Fruit fly (Drosophila melanogaster) whole organism, embryonic: ENCODE measurements around the gene Ilp5.
A peak's percentile ranks its signal among the peaks of the same experiment; 100 is the strongest.

Source experiments
- Abd-B ChIP-seq: fragments of 200-800 bp; sonication (Bioruptor generic); optimal IDR thresholded peaks from 2 replicates; lab custom pipeline; 2018; ENCODE audit warnings: missing biosample characterization, mild to moderate bottlenecking, missing genetic modification characterization, moderate library complexity
- CG10462 ChIP-seq: fragments of 200-800 bp; sonication (Bioruptor generic); optimal IDR thresholded peaks from 2 replicates; lab custom pipeline; 2016; ENCODE audit warnings: missing biosample characterization, missing genetic modification characterization
- CG10543 ChIP-seq: fragments of 200-800 bp; sonication (Bioruptor generic); optimal IDR thresholded peaks from 3 replicates; lab custom pipeline; 2017; ENCODE audit warnings: missing biosample characterization, mild to moderate bottlenecking, missing genetic modification characterization, moderate library complexity
- CG11085 ChIP-seq: fragments of 200-800 bp; sonication (Bioruptor generic); IDR thresholded peaks from 2 replicates; pipeline ENCODE4 v1.3.6; 2022; ENCODE audit warnings: missing biosample characterization, missing genetic modification characterization
- CG13287 ChIP-seq: fragments of 200-800 bp; sonication (Bioruptor generic); IDR thresholded peaks from 2 replicates; pipeline ENCODE4 v1.3.6; 2022; ENCODE audit warnings: missing biosample characterization, missing genetic modification characterization; ENCODE audit not compliant: partially characterized antibody
- CG1647 ChIP-seq: fragments of 200-800 bp; sonication (Bioruptor generic); optimal IDR thresholded peaks from 3 replicates; lab custom pipeline; 2016; ENCODE audit warnings: missing biosample characterization, missing genetic modification characterization
- CG16779 ChIP-seq: fragments of 200-800 bp; sonication (Bioruptor generic); IDR thresholded peaks from 2 replicates; pipeline ENCODE4 v1.3.6; 2022; ENCODE audit warnings: missing biosample characterization, missing genetic modification characterization
- CG17328 ChIP-seq: fragments of 200-800 bp; sonication (Bioruptor generic); IDR thresholded peaks from 2 replicates; pipeline ENCODE4 v1.3.6; 2022; ENCODE audit warnings: missing biosample characterization, missing genetic modification characterization
- CG18011 ChIP-seq: fragments of 200-800 bp; sonication (Bioruptor generic); optimal IDR thresholded peaks from 2 replicates; lab custom pipeline; 2017; ENCODE audit warnings: missing biosample characterization, missing genetic modification characterization, mild to moderate bottlenecking, moderate library complexity, missing genotype
- CG18476 ChIP-seq: fragments of 200-800 bp; sonication (Bioruptor generic); optimal IDR thresholded peaks from 2 replicates; lab custom pipeline; 2016; ENCODE audit warnings: missing biosample characterization, mild to moderate bottlenecking, missing genetic modification characterization
- CG18764 ChIP-seq: fragments of 200-800 bp; sonication (Bioruptor generic); optimal IDR thresholded peaks from 3 replicates; lab custom pipeline; 2016; ENCODE audit warnings: missing biosample characterization, missing genetic modification characterization
- CG2116 ChIP-seq: fragments of 200-800 bp; sonication (Bioruptor generic); optimal IDR thresholded peaks from 3 replicates; lab custom pipeline; 2018; ENCODE audit warnings: missing biosample characterization, mild to moderate bottlenecking, missing genetic modification characterization
- CG33557 ChIP-seq: fragments of 200-800 bp; sonication (Bioruptor generic); optimal IDR thresholded peaks from 2 replicates; lab custom pipeline; 2019; ENCODE audit warnings: missing biosample characterization, mild to moderate bottlenecking, missing genetic modification characterization, moderate library complexity
- CG34376 ChIP-seq: fragments of 200-800 bp; sonication (Bioruptor generic); optimal IDR thresholded peaks from 2 replicates; lab custom pipeline; 2018; ENCODE audit warnings: missing biosample characterization, mild to moderate bottlenecking, missing genetic modification characterization
- CG4360 ChIP-seq: fragments of 200-800 bp; sonication (Bioruptor generic); IDR thresholded peaks from 2 replicates; pipeline ENCODE4 v1.3.6; 2022; ENCODE audit warnings: missing biosample characterization, missing genetic modification characterization
- CG4404 ChIP-seq: fragments of 200-800 bp; sonication (Bioruptor generic); IDR thresholded peaks from 2 replicates; pipeline ENCODE4 v1.3.6; 2022; ENCODE audit warnings: missing biosample characterization, missing genetic modification characterization
- CG4730 ChIP-seq: fragments of 200-800 bp; sonication (Bioruptor generic); IDR thresholded peaks from 2 replicates; pipeline ENCODE4 v1.3.6; 2022; ENCODE audit warnings: missing biosample characterization, missing genetic modification characterization
- CG6175 ChIP-seq: fragments of 200-800 bp; sonication (Bioruptor generic); IDR thresholded peaks from 3 replicates; pipeline ENCODE4 v1.3.6; 2022; ENCODE audit warnings: missing biosample characterization, missing genetic modification characterization
- CG6654 ChIP-seq: fragments of 200-800 bp; sonication (Bioruptor generic); optimal IDR thresholded peaks from 2 replicates; lab custom pipeline; 2017; ENCODE audit warnings: missing biosample characterization, mild to moderate bottlenecking, missing genetic modification characterization
- CG6689 ChIP-seq: fragments of 200-800 bp; sonication (Bioruptor generic); IDR thresholded peaks from 2 replicates; pipeline ENCODE4 v1.3.6; 2022; ENCODE audit warnings: missing biosample characterization, missing genetic modification characterization
- CG6813 ChIP-seq: fragments of 200-800 bp; sonication (Bioruptor generic); optimal IDR thresholded peaks from 2 replicates; lab custom pipeline; 2017; ENCODE audit warnings: missing biosample characterization, missing genetic modification characterization, mild to moderate bottlenecking, moderate library complexity, missing genetic modification reagents
- CG7556 ChIP-seq: fragments of 200-800 bp; sonication (Bioruptor generic); optimal IDR thresholded peaks from 2 replicates; lab custom pipeline; 2017; ENCODE audit warnings: missing biosample characterization, mild to moderate bottlenecking, missing genetic modification characterization
- Dad ChIP-seq: fragments of 200-800 bp; sonication (Bioruptor generic); optimal IDR thresholded peaks from 3 replicates; lab custom pipeline; 2016; ENCODE audit warnings: missing biosample characterization, missing genetic modification characterization
- HLH54F ChIP-seq: fragments of 200-800 bp; sonication (Bioruptor generic); optimal IDR thresholded peaks from 3 replicates; lab custom pipeline; 2016; ENCODE audit warnings: missing biosample characterization, missing genetic modification characterization
- Lpt ChIP-seq: fragments of >200 bp; optimal IDR thresholded peaks from 2 replicates; lab custom pipeline; 2018; ENCODE audit warnings: missing biosample characterization, missing genetic modification characterization
- NfI ChIP-seq: fragments of 200-800 bp; sonication (Bioruptor generic); optimal IDR thresholded peaks from 3 replicates; lab custom pipeline; 2018; ENCODE audit warnings: missing biosample characterization, mild to moderate bottlenecking, missing genetic modification characterization, moderate library complexity
- Pdp1 ChIP-seq, 2 experiments: fragments of 200-800 bp; sonication (Bioruptor generic); optimal IDR thresholded peaks; 3 replicates each; lab custom pipeline; 2016; ENCODE audit warnings: missing biosample characterization in 2 of 2, missing genetic modification characterization in 2 of 2, mild to moderate bottlenecking in 1 of 2, moderate library complexity in 1 of 2
- Ravus ChIP-seq: fragments of 200-800 bp; sonication (Bioruptor generic); IDR thresholded peaks from 2 replicates; pipeline ENCODE4 v1.3.6; 2022; ENCODE audit warnings: missing biosample characterization, missing genetic modification characterization
- Sin3A ChIP-seq: fragments of >200 bp; optimal IDR thresholded peaks from 2 replicates; lab custom pipeline; 2018
- abd-A ChIP-seq: fragments of 200-800 bp; sonication (Bioruptor generic); optimal IDR thresholded peaks from 3 replicates; lab custom pipeline; 2019; ENCODE audit warnings: missing biosample characterization, mild to moderate bottlenecking, missing genetic modification characterization, moderate library complexity
- amos ChIP-seq: fragments of 200-800 bp; sonication (Bioruptor generic); IDR thresholded peaks from 2 replicates; pipeline ENCODE4 v1.3.6; 2022; ENCODE audit warnings: missing biosample characterization, missing genetic modification characterization; ENCODE audit not compliant: partially characterized antibody
- ap ChIP-seq: fragments of 200-800 bp; sonication (Bioruptor generic); IDR thresholded peaks from 2 replicates; pipeline ENCODE4 v1.3.6; 2022; ENCODE audit warnings: missing biosample characterization, missing genetic modification characterization
- bsh ChIP-seq, 2 experiments: fragments of 200-800 bp; sonication (Bioruptor generic); optimal IDR thresholded peaks; 2 replicates each; lab custom pipeline; 2017 to 2018; ENCODE audit warnings: mild to moderate bottlenecking in 2 of 2, missing biosample characterization in 2 of 2, missing genetic modification characterization in 2 of 2, moderate library complexity in 1 of 2
- cato ChIP-seq: fragments of 200-800 bp; sonication (Bioruptor generic); optimal IDR thresholded peaks from 2 replicates; lab custom pipeline; 2016; ENCODE audit warnings: missing biosample characterization, missing genetic modification characterization, borderline replicate concordance
- crp ChIP-seq, 2 experiments: fragments of 200-800 bp; sonication (Bioruptor generic); optimal IDR thresholded peaks; 2 replicates in 1 of 2; 3 replicates in 1 of 2; lab custom pipeline; 2017; ENCODE audit warnings: missing biosample characterization in 2 of 2, missing genetic modification characterization in 2 of 2, mild to moderate bottlenecking in 1 of 2, moderate library complexity in 1 of 2
- cwo ChIP-seq: fragments of 200-800 bp; sonication (Bioruptor generic); optimal IDR thresholded peaks from 3 replicates; lab custom pipeline; 2017; ENCODE audit warnings: missing biosample characterization, missing genetic modification characterization, mild to moderate bottlenecking, moderate library complexity, missing genetic modification reagents
- dan ChIP-seq: fragments of 200-800 bp; sonication (Bioruptor generic); IDR thresholded peaks from 2 replicates; pipeline ENCODE4 v1.3.6; 2022; ENCODE audit warnings: missing biosample characterization, missing genetic modification characterization
- fu2 ChIP-seq: fragments of 200-800 bp; sonication (Bioruptor generic); optimal IDR thresholded peaks from 2 replicates; lab custom pipeline; 2016; ENCODE audit warnings: missing biosample characterization, missing genetic modification characterization
- gcm ChIP-seq: fragments of 200-800 bp; sonication (Bioruptor generic); optimal IDR thresholded peaks from 2 replicates; lab custom pipeline; 2019; ENCODE audit warnings: missing biosample characterization, mild to moderate bottlenecking, missing genetic modification characterization, moderate library complexity
- her ChIP-seq: fragments of 200-800 bp; sonication (Bioruptor generic); optimal IDR thresholded peaks from 2 replicates; lab custom pipeline; 2016; ENCODE audit warnings: missing biosample characterization, missing genetic modification characterization
- kah ChIP-seq: fragments of 200-800 bp; sonication (Bioruptor generic); optimal IDR thresholded peaks from 2 replicates; lab custom pipeline; 2018; ENCODE audit warnings: missing biosample characterization, mild to moderate bottlenecking, missing genetic modification characterization
- ken ChIP-seq: fragments of 200-800 bp; sonication (Bioruptor generic); IDR thresholded peaks from 3 replicates; pipeline ENCODE4 v1.3.6; 2022; ENCODE audit warnings: missing biosample characterization, missing genetic modification characterization
- klu ChIP-seq: fragments of 200-800 bp; sonication (Bioruptor generic); IDR thresholded peaks from 2 replicates; pipeline ENCODE4 v1.3.6; 2022; ENCODE audit warnings: missing biosample characterization, missing genetic modification characterization
- onecut ChIP-seq: fragments of 200-800 bp; sonication (Bioruptor generic); IDR thresholded peaks from 2 replicates; pipeline ENCODE4 v1.3.6; 2022; ENCODE audit warnings: missing biosample characterization, missing genetic modification characterization
- pros ChIP-seq: fragments of 200-800 bp; sonication (Bioruptor generic); optimal IDR thresholded peaks from 3 replicates; lab custom pipeline; 2019; ENCODE audit warnings: missing biosample characterization, mild to moderate bottlenecking, missing genetic modification characterization, moderate library complexity
- sens ChIP-seq: fragments of 200-800 bp; sonication (Bioruptor generic); peaks from one replicate; lab custom pipeline; 2016; ENCODE audit warnings: missing biosample characterization, missing genetic modification characterization
- slou ChIP-seq: fragments of 200-800 bp; sonication (Bioruptor generic); optimal IDR thresholded peaks from 3 replicates; lab custom pipeline; 2016; ENCODE audit warnings: missing biosample characterization, missing genetic modification characterization
- sqz ChIP-seq: fragments of 200-800 bp; sonication (Bioruptor generic); optimal IDR thresholded peaks from 3 replicates; lab custom pipeline; 2018; ENCODE audit warnings: missing biosample characterization, mild to moderate bottlenecking, missing genetic modification characterization
- ssp ChIP-seq: fragments of 200-800 bp; sonication (Bioruptor generic); IDR thresholded peaks from 2 replicates; pipeline ENCODE4 v1.3.6; 2022; ENCODE audit warnings: missing biosample characterization, missing genetic modification characterization
- tio ChIP-seq: fragments of 200-800 bp; sonication (Bioruptor generic); optimal IDR thresholded peaks from 2 replicates; lab custom pipeline; 2017; ENCODE audit warnings: missing biosample characterization, missing genetic modification characterization, inconsistent platforms
- toy ChIP-seq: fragments of 200-800 bp; sonication (Bioruptor generic); IDR thresholded peaks from 2 replicates; pipeline ENCODE4 v1.3.6; 2022; ENCODE audit warnings: missing biosample characterization, missing genetic modification characterization

Ilp5 gene

DNA sequence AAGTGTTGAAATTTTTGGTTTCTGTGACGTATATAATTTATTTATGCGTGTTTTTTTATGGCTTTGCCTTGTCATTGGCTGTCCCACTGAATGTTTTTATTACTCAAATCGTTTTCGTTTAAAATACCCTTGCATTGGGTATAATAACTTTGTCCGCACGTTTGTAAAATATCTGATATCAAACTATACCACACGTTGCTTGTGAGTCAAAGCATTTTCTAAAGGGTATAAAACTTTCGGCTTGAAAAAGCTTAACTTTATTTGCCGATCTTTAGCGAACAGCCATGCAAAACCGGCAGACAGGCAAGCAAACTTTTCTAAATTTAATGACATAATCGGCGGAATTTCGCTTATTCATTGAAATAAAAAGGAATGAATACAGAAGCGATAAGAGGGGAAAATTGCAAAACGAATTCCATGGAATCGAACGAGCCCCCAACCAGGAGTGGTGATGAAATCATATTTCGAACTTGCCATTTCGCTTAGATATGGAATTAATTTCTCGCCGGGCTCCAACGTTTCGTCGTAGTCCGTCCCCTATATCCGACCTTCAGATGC is 23.8 kb upstream of the Ilp5 start (continued):
- TF ChIP-seq CG2116 (GFP tag; lab: Kevin White, UChicago) (no peak), CG10462 (no peak), gcm (GFP tag; lab: Kevin White, UChicago) (no peak), Dad (GFP tag; lab: Kevin White, UChicago) (no peak), kah (GFP tag; lab: Kevin White, UChicago) (no peak), CG6654 (no peak), CG10543 (GFP tag; lab: Kevin White, UChicago) (no peak), tio (GFP tag; lab: Kevin White, UChicago) (no peak), CG7556 (GFP tag; lab: Kevin White, UChicago) (no peak), CG13287 (no peak), crp (GFP tag; optimal IDR thresholded peaks at IDR 0.05; lab: Kevin White, UChicago) (no peak), CG6175 (GFP tag; lab: Robert Waterston, UW) (no peak), CG18476 (GFP tag; lab: Kevin White, UChicago) (no peak), Lpt (GFP tag; lab: Kevin White, UChicago) (no peak), her (GFP tag; lab: Kevin White, UChicago) (peak; percentile 21), fu2 (GFP tag; lab: Kevin White, UChicago) (peak; percentile 28), ken (no peak), ap (GFP tag; lab: Robert Waterston, UW) (no peak), CG18764 (GFP tag; lab: Kevin White, UChicago) (peak; percentile 32), abd-A (tag; lab: Kevin White, UChicago) (peak; percentile 75), Pdp1 (GFP tag; optimal IDR thresholded peaks at IDR 0.05; lab: Kevin White, UChicago) (peak; percentile 49 to 75), CG4730 (GFP tag; lab: Robert Waterston, UW) (no peak), sqz (peak; percentile 47), CG34376 (GFP tag; lab: Kevin White, UChicago) (no peak), CG4404 (GFP tag; lab: Robert Waterston, UW) (no peak), CG16779 (GFP tag; lab: Robert Waterston, UW) (0 out of 2 replicates have a peak, but pooled peaks have one; percentile 33), CG4360 (GFP tag; lab: Robert Waterston, UW) (no peak), CG6813 (GFP tag; lab: Kevin White, UChicago) (peak; percentile 13), klu (no peak), dan (GFP tag; lab: Robert Waterston, UW) (no peak), ssp (GFP tag; lab: Robert Waterston, UW) (no peak), pros (GFP tag; lab: Kevin White, UChicago) (no peak), cato (GFP tag; lab: Kevin White, UChicago) (no peak), CG33557 (no peak), amos (GFP tag; lab: Robert Waterston, UW) (no peak), CG11085 (GFP tag; lab: Robert Waterston, UW) (no peak), cwo (GFP tag; lab: Kevin White, UChicago) (peak; percentile 55), HLH54F (peak; percentile 38), onecut (GFP tag; lab: Robert Waterston, UW) (peak; percentile 29; the same call in 1 of the 2 replicates), Sin3A (no peak), CG1647 (GFP tag; lab: Kevin White, UChicago) (no peak), Abd-B (peak; percentile 65), CG6689 (0 out of 2 replicates have a peak, but pooled peaks have one; percentile 22), Ravus (GFP tag; lab: Robert Waterston, UW) (peak; percentile 18), CG18011 (GFP tag; lab: Kevin White, UChicago) (peak; percentile 21), slou (GFP tag; lab: Kevin White, UChicago) (no peak), sens (GFP tag; lab: Kevin White, UChicago) (peak; percentile 83), bsh (GFP tag; optimal IDR thresholded peaks at IDR 0.05; lab: Kevin White, UChicago) (no peak), toy (GFP tag; lab: Robert Waterston, UW) (no peak), NfI (peak; percentile 51), CG17328 (GFP tag; lab: Robert Waterston, UW) (no peak)
